Worm (Caenorhabditis elegans) whole organism, L1 larva: ENCODE data around the gene C02E7.6.

Experiments used
- fos-1 ChIP-seq: fragments of 150-350 bp; optimal IDR thresholded peaks from 2 replicates; lab custom pipeline; 2014; ENCODE audit warnings: missing biosample characterization, missing genetic modification characterization
- isw-1 ChIP-seq: fragments of 200-800 bp; sonication (Bioruptor generic); IDR thresholded peaks from 2 replicates; pipeline ENCODE4 v1.3.6; 2022; ENCODE audit warnings: missing genetic modification characterization, missing compliant biosample characterization
- nhr-76 ChIP-seq: sonication (generic microtip); optimal IDR thresholded peaks from 2 replicates; lab custom pipeline; 2017; ENCODE audit warnings: missing biosample characterization, missing genetic modification characterization
- skn-1 ChIP-seq: fragments of 150-350 bp; optimal IDR thresholded peaks from 2 replicates; lab custom pipeline; 2014; ENCODE audit warnings: missing biosample characterization, missing genetic modification characterization

DNA sequence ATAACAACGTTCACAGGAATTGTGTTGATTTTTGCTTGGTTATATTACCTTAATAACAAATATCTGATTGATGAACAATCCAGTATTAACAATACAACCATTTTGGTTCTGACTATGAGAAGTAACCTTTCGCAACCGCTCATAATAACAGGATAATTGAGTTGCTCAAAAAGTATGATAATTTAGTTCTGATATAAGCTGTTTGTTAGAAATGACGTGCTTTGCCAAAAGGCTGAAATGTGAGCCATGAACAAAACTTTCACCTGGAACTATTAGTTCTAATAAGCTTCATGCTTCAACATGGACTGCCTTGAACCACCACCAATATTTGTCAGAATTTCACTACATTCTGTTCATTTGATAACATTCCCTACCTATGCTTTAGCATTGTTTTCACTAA, 5.6 kb downstream of the C02E7.6 start, which contains the start of gene srh-20:
- TF ChIP-seq skn-1 (tag; lab: Kevin White, UChicago) (no peak), isw-1 (GFP tag; lab: Robert Waterston, UW) (no peak), fos-1 (tag; lab: Kevin White, UChicago) (no peak), nhr-76 (tag; lab: Kevin White, UChicago) (no peak)
